Fruit fly (Drosophila melanogaster) whole organism, prepupa: ENCODE results near the gene CG12477.
A peak's percentile ranks its signal among the peaks of the same experiment; 100 is the strongest.

Source experiments
- Blimp-1 ChIP-seq: fragments of 200-800 bp; sonication (Bioruptor generic); optimal IDR thresholded peaks from 3 replicates; lab custom pipeline; 2017; ENCODE audit warnings: missing biosample characterization, missing genetic modification characterization, mild to moderate bottlenecking, moderate library complexity, missing genetic modification reagents
- CG10669 ChIP-seq: fragments of 200-800 bp; sonication (Bioruptor generic); optimal IDR thresholded peaks from 3 replicates; lab custom pipeline; 2018; ENCODE audit warnings: missing biosample characterization, mild to moderate bottlenecking, missing genetic modification characterization, moderate library complexity
- CG11294 ChIP-seq: fragments of 200-800 bp; sonication (Bioruptor generic); IDR thresholded peaks from 2 replicates; pipeline ENCODE4 v1.3.6; 2022; ENCODE audit warnings: missing biosample characterization, missing genetic modification characterization
- CG11762 ChIP-seq: fragments of 200-800 bp; sonication (Bioruptor generic); optimal IDR thresholded peaks from 3 replicates; lab custom pipeline; 2016; ENCODE audit warnings: missing biosample characterization, missing genetic modification characterization; ENCODE audit not compliant: insufficient read depth
- CG15336 ChIP-seq: fragments of 200-800 bp; sonication (Bioruptor generic); IDR thresholded peaks from 2 replicates; pipeline ENCODE4 v1.3.6; 2022; ENCODE audit warnings: missing biosample characterization, missing genetic modification characterization
- CG16779 ChIP-seq: fragments of 200-800 bp; sonication (Bioruptor generic); optimal IDR thresholded peaks from 3 replicates; lab custom pipeline; 2017; ENCODE audit warnings: missing biosample characterization, mild to moderate bottlenecking, missing genetic modification characterization
- CG3032 ChIP-seq: fragments of 200-800 bp; optimal IDR thresholded peaks from 2 replicates; lab custom pipeline; 2019; ENCODE audit warnings: missing biosample characterization, mild to moderate bottlenecking, missing genetic modification characterization, moderate library complexity
- CG31627 ChIP-seq: fragments of 200-800 bp; sonication (Bioruptor generic); optimal IDR thresholded peaks from 3 replicates; lab custom pipeline; 2016; ENCODE audit warnings: missing biosample characterization, missing genetic modification characterization
- CG34406 ChIP-seq: fragments of 200-800 bp; sonication (Bioruptor generic); optimal IDR thresholded peaks from 3 replicates; lab custom pipeline; 2016; ENCODE audit warnings: missing biosample characterization, missing genetic modification characterization
- CG3919 ChIP-seq: fragments of 200-800 bp; sonication (Bioruptor generic); optimal IDR thresholded peaks from 3 replicates; lab custom pipeline; 2016; ENCODE audit warnings: missing biosample characterization, missing genetic modification characterization
- CG6808 ChIP-seq: fragments of 200-800 bp; sonication (Bioruptor generic); optimal IDR thresholded peaks from 3 replicates; lab custom pipeline; 2017; ENCODE audit warnings: missing biosample characterization, missing genetic modification characterization, mild to moderate bottlenecking, moderate library complexity, missing genetic modification reagents
- CG8119 ChIP-seq: fragments of 200-800 bp; sonication (Bioruptor generic); IDR thresholded peaks from 3 replicates; pipeline ENCODE4 v1.3.6; 2022; ENCODE audit warnings: missing biosample characterization, missing genetic modification characterization
- CG8319 ChIP-seq: fragments of 200-800 bp; sonication (Bioruptor generic); optimal IDR thresholded peaks from 3 replicates; lab custom pipeline; 2016; ENCODE audit warnings: missing biosample characterization, missing genetic modification characterization
- CG8632 ChIP-seq: fragments of 200-800 bp; sonication (Bioruptor generic); optimal IDR thresholded peaks from 3 replicates; lab custom pipeline; 2016; ENCODE audit warnings: missing biosample characterization, missing genetic modification characterization
- CG9139 ChIP-seq: fragments of 200-800 bp; sonication (Bioruptor generic); optimal IDR thresholded peaks from 3 replicates; lab custom pipeline; 2017; ENCODE audit warnings: missing biosample characterization, mild to moderate bottlenecking, missing genetic modification characterization
- Eip78C ChIP-seq: fragments of 200-800 bp; sonication (Bioruptor generic); peaks from one replicate; lab custom pipeline; 2016; ENCODE audit warnings: missing biosample characterization, missing genetic modification characterization
- Ets21C ChIP-seq: fragments of 200-800 bp; sonication (Bioruptor generic); optimal IDR thresholded peaks from 3 replicates; lab custom pipeline; 2016; ENCODE audit warnings: missing biosample characterization, missing genetic modification characterization
- Ets96B ChIP-seq: fragments of 200-800 bp; optimal IDR thresholded peaks from 2 replicates; lab custom pipeline; 2019; ENCODE audit warnings: missing biosample characterization, mild to moderate bottlenecking, missing genetic modification characterization, moderate library complexity
- Hr39 ChIP-seq: fragments of 200-800 bp; sonication (Bioruptor generic); optimal IDR thresholded peaks from 2 replicates; lab custom pipeline; 2016; ENCODE audit warnings: missing biosample characterization, missing genetic modification characterization
- Hr4 ChIP-seq: fragments of 200-800 bp; sonication (Bioruptor generic); optimal IDR thresholded peaks from 3 replicates; lab custom pipeline; 2016; ENCODE audit warnings: missing biosample characterization, missing genetic modification characterization
- Lpt ChIP-seq: fragments of 200-800 bp; sonication (Bioruptor generic); optimal IDR thresholded peaks from 3 replicates; lab custom pipeline; 2016; ENCODE audit warnings: missing biosample characterization, missing genetic modification characterization
- OdsH ChIP-seq: fragments of 200-800 bp; sonication (Bioruptor generic); optimal IDR thresholded peaks from 3 replicates; lab custom pipeline; 2016; ENCODE audit warnings: missing biosample characterization, missing genetic modification characterization
- Smox ChIP-seq: fragments of 200-800 bp; sonication (Bioruptor generic); optimal IDR thresholded peaks from 3 replicates; lab custom pipeline; 2016; ENCODE audit warnings: missing biosample characterization, missing genetic modification characterization
- Sox14 ChIP-seq: fragments of 200-800 bp; sonication (Bioruptor generic); optimal IDR thresholded peaks from 3 replicates; lab custom pipeline; 2016; ENCODE audit warnings: missing biosample characterization, missing genetic modification characterization
- achi ChIP-seq: fragments of 200-800 bp; sonication (Bioruptor generic); optimal IDR thresholded peaks from 3 replicates; lab custom pipeline; 2016; ENCODE audit warnings: missing biosample characterization, missing genetic modification characterization
- cyc ChIP-seq: fragments of 200-800 bp; sonication (Bioruptor generic); optimal IDR thresholded peaks from 3 replicates; lab custom pipeline; 2016; ENCODE audit warnings: missing biosample characterization, missing genetic modification characterization
- dac ChIP-seq: fragments of 200-800 bp; sonication (Bioruptor generic); optimal IDR thresholded peaks from 2 replicates; lab custom pipeline; 2017; ENCODE audit warnings: missing biosample characterization, mild to moderate bottlenecking, missing genetic modification characterization
- dsx ChIP-seq: fragments of 200-800 bp; optimal IDR thresholded peaks from 3 replicates; lab custom pipeline; 2019; ENCODE audit warnings: missing biosample characterization, mild to moderate bottlenecking, missing genetic modification characterization, moderate library complexity; ENCODE audit not compliant: poor library complexity, severe bottlenecking
- esn ChIP-seq: fragments of 200-800 bp; sonication (Bioruptor generic); optimal IDR thresholded peaks from 2 replicates; lab custom pipeline; 2016; ENCODE audit warnings: missing biosample characterization, mild to moderate bottlenecking, missing genetic modification characterization, moderate library complexity
- fd59A ChIP-seq: fragments of 200-800 bp; sonication (Bioruptor generic); optimal IDR thresholded peaks from 2 replicates; lab custom pipeline; 2017; ENCODE audit warnings: missing biosample characterization, mild to moderate bottlenecking, missing genetic modification characterization, missing genetic modification reagents
- fd85E ChIP-seq: fragments of 200-800 bp; sonication (Bioruptor generic); optimal IDR thresholded peaks from 3 replicates; lab custom pipeline; 2016; ENCODE audit warnings: missing biosample characterization, missing genetic modification characterization
- fkh ChIP-seq: fragments of 200-800 bp; sonication (Bioruptor generic); optimal IDR thresholded peaks from 3 replicates; lab custom pipeline; 2017; ENCODE audit warnings: missing biosample characterization, mild to moderate bottlenecking, missing genetic modification characterization, moderate library complexity
- net ChIP-seq: fragments of 200-800 bp; sonication (Bioruptor generic); optimal IDR thresholded peaks from 3 replicates; lab custom pipeline; 2016; ENCODE audit warnings: missing biosample characterization, missing genetic modification characterization
- spab ChIP-seq: fragments of 200-800 bp; sonication (Bioruptor generic); optimal IDR thresholded peaks from 2 replicates; lab custom pipeline; 2017; ENCODE audit warnings: missing biosample characterization, mild to moderate bottlenecking, missing genetic modification characterization, missing genetic modification reagents
- ss ChIP-seq, 2 experiments: fragments of 200-800 bp; sonication (Bioruptor generic); optimal IDR thresholded peaks; 2 replicates in 1 of 2; 3 replicates in 1 of 2; lab custom pipeline; 2017 to 2018; ENCODE audit warnings: mild to moderate bottlenecking in 2 of 2, missing biosample characterization in 2 of 2, missing genetic modification characterization in 2 of 2, moderate library complexity in 1 of 2
- svp ChIP-seq: fragments of 200-800 bp; sonication (Bioruptor generic); peaks from one replicate; lab custom pipeline; 2016; ENCODE audit warnings: missing biosample characterization, missing genetic modification characterization
- topi ChIP-seq: fragments of 200-800 bp; sonication (Bioruptor generic); optimal IDR thresholded peaks from 3 replicates; lab custom pipeline; 2016; ENCODE audit warnings: missing biosample characterization, missing genetic modification characterization
- vri ChIP-seq: fragments of 200-800 bp; sonication (Bioruptor generic); optimal IDR thresholded peaks from 3 replicates; lab custom pipeline; 2016; ENCODE audit warnings: missing biosample characterization, mild to moderate bottlenecking, missing genetic modification characterization

The CG12477 gene

dm6 chr3L:18765657-18766592, 42.9 kb upstream of the CG12477 start (continued):
- TF ChIP-seq CG31627 (no peak), Sox14 (GFP tag; lab: Kevin White, UChicago) (peak; percentile 44), Smox (GFP tag; lab: Kevin White, UChicago) (no peak), net (no peak), fd59A (GFP tag; lab: Kevin White, UChicago) (no peak), cyc (no peak), CG11762 (GFP tag; lab: Kevin White, UChicago) (peak; percentile 47), CG9139 (GFP tag; lab: Kevin White, UChicago) (peak; percentile 24), CG6808 (GFP tag; lab: Kevin White, UChicago) (peak; percentile 21), CG16779 (tag; lab: Kevin White, UChicago) (peak; percentile 50), Eip78C (GFP tag; lab: Kevin White, UChicago) (peak; percentile 71), fd85E (no peak), Ets96B (tag; lab: Kevin White, UChicago) (no peak), vri (GFP tag; lab: Kevin White, UChicago) (peak; percentile 94), CG8632 (GFP tag; lab: Kevin White, UChicago) (peak; percentile 0), CG15336 (GFP tag; lab: Robert Waterston, UW) (peak; percentile 56), ss (GFP tag; optimal IDR thresholded peaks at IDR 0.05; lab: Kevin White, UChicago) (peak; percentile 36 to 52)
- TF ChIP-seq, all 60 proteins: peak for 31

- TF ChIP-seq Ets21C (GFP tag; lab: Kevin White, UChicago) (no peak), CG3032 (tag; lab: Kevin White, UChicago) (no peak), dac (GFP tag; lab: Kevin White, UChicago) (no peak), CG8319 (no peak), CG34406 (GFP tag; lab: Kevin White, UChicago) (no peak), CG16779 (tag; lab: Kevin White, UChicago) (no peak), CG11294 (GFP tag; lab: Robert Waterston, UW) (no peak), fkh (GFP tag; lab: Kevin White, UChicago) (no peak)
Observed at dm6 chr3L:18763486-18764436, 40.7 kb upstream of the CG12477 start.

dm6 chr3L:18761728-18762127, 38.7 kb upstream of the CG12477 start:
- TF ChIP-seq svp (GFP tag; lab: Kevin White, UChicago) (peak; percentile 81), CG15336 (GFP tag; lab: Robert Waterston, UW) (no peak), vri (GFP tag; lab: Kevin White, UChicago) (peak; percentile 23)

dm6 chr3L:18760421-18761045, 37.5 kb upstream of the CG12477 start:
- TF ChIP-seq fd59A (GFP tag; lab: Kevin White, UChicago): no peak
- TF ChIP-seq dsx (GFP tag; lab: Kevin White, UChicago): peak; percentile 18
- TF ChIP-seq CG3919 (GFP tag; lab: Kevin White, UChicago): peak; percentile 17
- TF ChIP-seq Eip78C (GFP tag; lab: Kevin White, UChicago): peak; percentile 35
- peak; percentile 54; the same call in 1 of the 2 replicates for TF ChIP-seq CG15336 (GFP tag; lab: Robert Waterston, UW)
- peak; percentile 55 for TF ChIP-seq vri (GFP tag; lab: Kevin White, UChicago)
- TF ChIP-seq spab (GFP tag; lab: Kevin White, UChicago): peak; percentile 23
- TF ChIP-seq Hr39 (GFP tag; lab: Kevin White, UChicago): no peak
- TF ChIP-seq ss (GFP tag; optimal IDR thresholded peaks at IDR 0.05; lab: Kevin White, UChicago): peak; percentile 13 to 47
- TF ChIP-seq Ets21C (GFP tag; lab: Kevin White, UChicago): no peak
- peak; percentile 30 for TF ChIP-seq Hr4 (GFP tag; lab: Kevin White, UChicago)
- peak; percentile 16 for TF ChIP-seq Sox14 (GFP tag; lab: Kevin White, UChicago)
- TF ChIP-seq achi: no peak
- no peak for TF ChIP-seq CG8319
- TF ChIP-seq esn (GFP tag; lab: Kevin White, UChicago): no peak
- TF ChIP-seq Blimp-1 (GFP tag; lab: Kevin White, UChicago): peak; percentile 70
- TF ChIP-seq OdsH (GFP tag; lab: Kevin White, UChicago): peak; percentile 10
- TF ChIP-seq CG6808 (GFP tag; lab: Kevin White, UChicago): peak; percentile 22
- peak; percentile 60; the same call in 2 of the 3 replicates for TF ChIP-seq CG8119 (GFP tag; lab: Robert Waterston, UW)
- TF ChIP-seq CG10669 (GFP tag; lab: Kevin White, UChicago): no peak
- TF ChIP-seq fkh (GFP tag; lab: Kevin White, UChicago): no peak
- no peak for TF ChIP-seq topi (GFP tag; lab: Kevin White, UChicago)
- TF ChIP-seq svp (GFP tag; lab: Kevin White, UChicago): peak; percentile 30
- no peak for TF ChIP-seq Lpt (GFP tag; lab: Kevin White, UChicago)
